Worm (Caenorhabditis elegans) whole organism, L2 larva: ENCODE results near the gene F41E7.7.

Experiments
- C34F6.9 ChIP-seq: fragments of 150-350 bp; optimal IDR thresholded peaks from 2 replicates; lab custom pipeline; 2014; ENCODE audit warnings: missing biosample characterization, missing genetic modification characterization
- F13H6.1 ChIP-seq: sonication (generic microtip); optimal IDR thresholded peaks from 2 replicates; lab custom pipeline; 2016; ENCODE audit warnings: missing genetic modification characterization, missing compliant biosample characterization
- R02D3.7 ChIP-seq: fragments of 150-350 bp; optimal IDR thresholded peaks from 2 replicates; lab custom pipeline; 2014; ENCODE audit warnings: missing biosample characterization, missing genetic modification characterization
- aly-2 ChIP-seq: fragments of 150-350 bp; optimal IDR thresholded peaks from 2 replicates; lab custom pipeline; 2014; ENCODE audit warnings: missing biosample characterization, missing genetic modification characterization
- blmp-1 ChIP-seq: sonication (generic microtip); optimal IDR thresholded peaks from 2 replicates; lab custom pipeline; 2017; ENCODE audit warnings: missing genetic modification characterization, mild to moderate bottlenecking, missing compliant biosample characterization, antibody characterized with exemption, moderate library complexity; ENCODE audit not compliant: insufficient read depth
- ceh-16 ChIP-seq: fragments of 150-350 bp; optimal IDR thresholded peaks from 2 replicates; lab custom pipeline; 2014; ENCODE audit warnings: missing biosample characterization, missing genetic modification characterization
- ceh-82 ChIP-seq: fragments of 150-350 bp; optimal IDR thresholded peaks from 2 replicates; lab custom pipeline; 2014; ENCODE audit warnings: missing biosample characterization, missing genetic modification characterization
- crh-2 ChIP-seq: sonication (generic microtip); optimal IDR thresholded peaks from 2 replicates; lab custom pipeline; 2017; ENCODE audit warnings: missing biosample characterization, missing genetic modification characterization
- dmd-4 ChIP-seq: sonication (generic microtip); optimal IDR thresholded peaks from 2 replicates; lab custom pipeline; 2017; ENCODE audit warnings: missing biosample characterization, missing genetic modification characterization
- egl-27 ChIP-seq: sonication (generic microtip); optimal IDR thresholded peaks from 3 replicates; lab custom pipeline; 2017; ENCODE audit warnings: missing biosample characterization, missing genetic modification reagents, missing genetic modification characterization
- elt-3 ChIP-seq: sonication (generic microtip); optimal IDR thresholded peaks from 2 replicates; lab custom pipeline; 2017; ENCODE audit warnings: missing biosample characterization, missing genetic modification characterization
- fos-1 ChIP-seq: fragments of 150-350 bp; optimal IDR thresholded peaks from 2 replicates; lab custom pipeline; 2014; ENCODE audit warnings: missing biosample characterization, missing genetic modification characterization
- gmeb-1 ChIP-seq: fragments of 150-350 bp; optimal IDR thresholded peaks from 2 replicates; lab custom pipeline; 2014; ENCODE audit warnings: missing biosample characterization, missing genetic modification characterization
- lin-11 ChIP-seq: fragments of 150-350 bp; sonication (generic microtip); optimal IDR thresholded peaks from 2 replicates; lab custom pipeline; 2014; ENCODE audit warnings: missing biosample characterization, missing genetic modification characterization, inconsistent platforms, mixed read lengths
- lin-39 ChIP-seq: fragments of 150-350 bp; optimal IDR thresholded peaks from 2 replicates; lab custom pipeline; 2014; ENCODE audit warnings: missing biosample characterization, missing genetic modification reagents, missing genetic modification characterization
- mbf-1 ChIP-seq: sonication (generic microtip); optimal IDR thresholded peaks from 2 replicates; lab custom pipeline; 2017; ENCODE audit warnings: missing biosample characterization, missing genetic modification characterization
- mdl-1 ChIP-seq, 2 experiments: fragments of 150-350 bp in 1 of 2; sonication (generic microtip) in 1 of 2; optimal IDR thresholded peaks; 2 replicates each; lab custom pipeline; 2017; ENCODE audit warnings: missing biosample characterization in 2 of 2, missing genetic modification characterization in 2 of 2
- nhr-10 ChIP-seq: sonication (generic microtip); optimal IDR thresholded peaks from 2 replicates; lab custom pipeline; 2017; ENCODE audit warnings: missing biosample characterization, missing genetic modification characterization
- nhr-11 ChIP-seq: fragments of 150-350 bp; optimal IDR thresholded peaks from 2 replicates; lab custom pipeline; 2014; ENCODE audit warnings: missing biosample characterization, missing genetic modification characterization
- nhr-12 ChIP-seq: fragments of 150-350 bp; optimal IDR thresholded peaks from 2 replicates; lab custom pipeline; 2014; ENCODE audit warnings: missing biosample characterization, missing genetic modification characterization
- nhr-129 ChIP-seq: fragments of 150-350 bp; optimal IDR thresholded peaks from 2 replicates; lab custom pipeline; 2014; ENCODE audit warnings: missing biosample characterization, missing genetic modification characterization
- nhr-23 ChIP-seq: fragments of 150-350 bp; optimal IDR thresholded peaks from 2 replicates; lab custom pipeline; 2014; ENCODE audit warnings: missing biosample characterization, missing genetic modification reagents, missing genetic modification characterization
- nhr-237 ChIP-seq: fragments of 150-350 bp; optimal IDR thresholded peaks from 2 replicates; lab custom pipeline; 2014; ENCODE audit warnings: missing biosample characterization, missing genetic modification characterization
- nhr-25 ChIP-seq: fragments of 150-350 bp; sonication (generic microtip); optimal IDR thresholded peaks from 3 replicates; lab custom pipeline; 2014; ENCODE audit warnings: missing biosample characterization, missing genetic modification characterization
- nhr-6 ChIP-seq: fragments of 150-350 bp; optimal IDR thresholded peaks from 2 replicates; lab custom pipeline; 2014; ENCODE audit warnings: missing biosample characterization, missing genetic modification characterization
- nhr-77 ChIP-seq: fragments of 150-350 bp; optimal IDR thresholded peaks from 2 replicates; lab custom pipeline; 2014; ENCODE audit warnings: missing biosample characterization, missing genetic modification characterization
- peb-1 ChIP-seq: fragments of 150-350 bp; optimal IDR thresholded peaks from 2 replicates; lab custom pipeline; 2014; ENCODE audit warnings: missing biosample characterization, missing genetic modification characterization
- sem-4 ChIP-seq: fragments of 150-350 bp; optimal IDR thresholded peaks from 2 replicates; lab custom pipeline; 2014; ENCODE audit warnings: missing biosample characterization, missing genetic modification reagents, missing genetic modification characterization
- skn-1 ChIP-seq: sonication (generic microtip); optimal IDR thresholded peaks from 2 replicates; lab custom pipeline; 2017; ENCODE audit warnings: missing biosample characterization, missing genetic modification characterization
- sma-3 ChIP-seq: sonication (generic microtip); optimal IDR thresholded peaks from 2 replicates; lab custom pipeline; 2016; ENCODE audit warnings: missing genetic modification reagents, missing genetic modification characterization, missing compliant biosample characterization
- snpc-4 ChIP-seq: fragments of 150-350 bp; optimal IDR thresholded peaks from 2 replicates; lab custom pipeline; 2014; ENCODE audit warnings: missing biosample characterization, missing genetic modification characterization
- unc-39 ChIP-seq: fragments of 150-350 bp; optimal IDR thresholded peaks from 2 replicates; lab custom pipeline; 2014; ENCODE audit warnings: missing biosample characterization, missing genetic modification characterization
- unc-55 ChIP-seq: fragments of 150-350 bp; sonication (generic microtip); optimal IDR thresholded peaks from 3 replicates; lab custom pipeline; 2014; ENCODE audit warnings: missing biosample characterization, missing genetic modification reagents, missing genetic modification characterization
- unc-62 ChIP-seq: fragments of 150-350 bp; optimal IDR thresholded peaks from 2 replicates; lab custom pipeline; 2014; ENCODE audit warnings: missing biosample characterization, missing genetic modification reagents, missing genetic modification characterization
- zag-1 ChIP-seq: fragments of 150-350 bp; optimal IDR thresholded peaks from 2 replicates; lab custom pipeline; 2014; ENCODE audit warnings: missing biosample characterization, missing genetic modification characterization
- ztf-11 ChIP-seq: sonication (generic microtip); optimal IDR thresholded peaks from 2 replicates; lab custom pipeline; 2017; ENCODE audit warnings: missing biosample characterization, missing genetic modification characterization
- ztf-4 ChIP-seq: fragments of 150-350 bp; optimal IDR thresholded peaks from 2 replicates; lab custom pipeline; 2014; ENCODE audit warnings: missing biosample characterization, missing genetic modification characterization

F41E7.7 gene

ce11 chrX:10307495-10307894 lies at the start of gene F41E7.7:
TSS of gene F41E7.7 (plus strand) at chrX:10307795.
- TF ChIP-seq dmd-4 (tag; lab: Kevin White, UChicago) (no peak), R02D3.7 (tag; lab: Kevin White, UChicago) (no peak), C34F6.9 (tag; lab: Kevin White, UChicago) (no peak), mdl-1 (tag; optimal IDR thresholded peaks at IDR 0.05; lab: Kevin White, UChicago) (no peak), sma-3 (no peak), gmeb-1 (no peak), ztf-11 (no peak), nhr-23 (tag; lab: Kevin White, UChicago) (no peak), skn-1 (tag; lab: Kevin White, UChicago) (no peak), zag-1 (tag; lab: Kevin White, UChicago) (no peak), mbf-1 (tag; lab: Kevin White, UChicago) (no peak), nhr-237 (no peak), nhr-12 (tag; lab: Kevin White, UChicago) (no peak), aly-2 (tag; lab: Kevin White, UChicago) (no peak), elt-3 (tag; lab: Kevin White, UChicago) (no peak)

- no peak for TF ChIP-seq ztf-11
- TF ChIP-seq unc-62, result no peak
Measured at ce11 chrX:10260035-10260434, 47.6 kb upstream of the F41E7.7 start, which contains the start of gene C32A9.1. TSS of gene C32A9.1 (minus strand) at chrX:10260135.

- TF ChIP-seq ceh-82 (tag; lab: Kevin White, UChicago), result no peak
- no peak for TF ChIP-seq blmp-1
- TF ChIP-seq sem-4 (tag; lab: Kevin White, UChicago), result no peak
- no peak for TF ChIP-seq ceh-16 (tag; lab: Kevin White, UChicago)
- no peak for TF ChIP-seq gmeb-1
- TF ChIP-seq ztf-11, result no peak
- TF ChIP-seq mbf-1 (tag; lab: Kevin White, UChicago), result no peak
- TF ChIP-seq C34F6.9 (tag; lab: Kevin White, UChicago), result no peak
- no peak for TF ChIP-seq zag-1 (tag; lab: Kevin White, UChicago)
- TF ChIP-seq nhr-25 (tag; lab: Kevin White, UChicago), result no peak
- TF ChIP-seq nhr-237, result no peak
- TF ChIP-seq unc-39 (tag; lab: Kevin White, UChicago), result no peak
- no peak for TF ChIP-seq lin-11 (tag; lab: Kevin White, UChicago)
- no peak for TF ChIP-seq peb-1 (tag; lab: Kevin White, UChicago)
- TF ChIP-seq egl-27, result no peak
- TF ChIP-seq nhr-10 (tag; lab: Kevin White, UChicago), result no peak
- no peak for TF ChIP-seq nhr-11
- no peak for TF ChIP-seq crh-2
- no peak for TF ChIP-seq skn-1 (tag; lab: Kevin White, UChicago)
- TF ChIP-seq nhr-129 (tag; lab: Kevin White, UChicago), result no peak
Measured at ce11 chrX:10262299-10262698, 45.3 kb upstream of the F41E7.7 start.

ce11 chrX:10273392-10273791 lies 34.2 kb upstream of the F41E7.7 start, which contains the start of gene F41E7.2:
TSS of gene F41E7.2 (plus strand) at chrX:10273692.
- TF ChIP-seq aly-2 (tag; lab: Kevin White, UChicago) (no peak), nhr-237 (no peak), egl-27 (no peak), snpc-4 (tag; lab: Kevin White, UChicago) (no peak), R02D3.7 (tag; lab: Kevin White, UChicago) (no peak), F13H6.1 (tag; lab: Kevin White, UChicago) (no peak), unc-55 (GFP tag; lab: Kevin White, UChicago) (no peak), nhr-23 (tag; lab: Kevin White, UChicago) (no peak), nhr-6 (no peak), elt-3 (tag; lab: Kevin White, UChicago) (no peak), dmd-4 (tag; lab: Kevin White, UChicago) (no peak)

ce11 chrX:10274470-10274869 lies 33.1 kb upstream of the F41E7.7 start:
- TF ChIP-seq aly-2 (tag; lab: Kevin White, UChicago) (no peak), fos-1 (tag; lab: Kevin White, UChicago) (no peak), nhr-129 (tag; lab: Kevin White, UChicago) (no peak), peb-1 (tag; lab: Kevin White, UChicago) (no peak), nhr-77 (tag; lab: Kevin White, UChicago) (no peak), unc-62 (no peak), sem-4 (tag; lab: Kevin White, UChicago) (no peak), lin-11 (tag; lab: Kevin White, UChicago) (no peak), ztf-4 (no peak), lin-39 (no peak), C34F6.9 (tag; lab: Kevin White, UChicago) (no peak)
